Worm (Caenorhabditis elegans): Measurements from ENCODE around the gene F21C10.1.

- TF ChIP-seq flt-1 (GFP tag; IDR thresholded peaks at IDR 0.05) (no peak), ztf-23 (GFP tag; IDR thresholded peaks at IDR 0.05) (no peak), ref-1 (GFP tag; conservative IDR thresholded peaks at IDR 0.05) (no peak), ztf-29 (GFP tag; IDR thresholded peaks at IDR 0.05) (no peak), tab-1 (GFP tag; IDR thresholded peaks at IDR 0.05) (no peak), T22C8.4 (GFP tag; IDR thresholded peaks at IDR 0.05) (no peak), med-1 (GFP tag; optimal IDR thresholded peaks at IDR 0.05; ENCODE audit: insufficient read depth) (no peak), klf-2 (GFP tag; conservative IDR thresholded peaks at IDR 0.05) (no peak)
These were observed 30.9 kb downstream of the F21C10.1 start, which contains the start of gene col-145 for ce11 chrV:9162955-9163468.
